Fruit fly (Drosophila melanogaster) whole organism, prepupa: Measurements from ENCODE around the gene Sr-CIV.
A peak's percentile ranks its signal among the peaks of the same experiment; 100 is the strongest.

Source experiments
- CG10631 ChIP-seq: fragments of 200-800 bp; sonication (Bioruptor generic); optimal IDR thresholded peaks from 2 replicates; lab custom pipeline; 2016; ENCODE audit warnings: missing biosample characterization, missing genetic modification characterization
- CG10669 ChIP-seq: fragments of 200-800 bp; sonication (Bioruptor generic); optimal IDR thresholded peaks from 3 replicates; lab custom pipeline; 2018; ENCODE audit warnings: missing biosample characterization, mild to moderate bottlenecking, missing genetic modification characterization, moderate library complexity
- CG11762 ChIP-seq: fragments of 200-800 bp; sonication (Bioruptor generic); optimal IDR thresholded peaks from 3 replicates; lab custom pipeline; 2016; ENCODE audit warnings: missing biosample characterization, missing genetic modification characterization; ENCODE audit not compliant: insufficient read depth
- CG1621 ChIP-seq: fragments of 200-800 bp; sonication (Bioruptor generic); optimal IDR thresholded peaks from 3 replicates; lab custom pipeline; 2018; ENCODE audit warnings: missing biosample characterization, mild to moderate bottlenecking, missing genetic modification characterization
- CG16779 ChIP-seq: fragments of 200-800 bp; sonication (Bioruptor generic); optimal IDR thresholded peaks from 3 replicates; lab custom pipeline; 2017; ENCODE audit warnings: missing biosample characterization, mild to moderate bottlenecking, missing genetic modification characterization
- CG32006 ChIP-seq: fragments of 200-800 bp; sonication (Bioruptor generic); optimal IDR thresholded peaks from 3 replicates; lab custom pipeline; 2017; ENCODE audit warnings: missing biosample characterization, mild to moderate bottlenecking, missing genetic modification characterization
- CG3919 ChIP-seq: fragments of 200-800 bp; sonication (Bioruptor generic); optimal IDR thresholded peaks from 3 replicates; lab custom pipeline; 2016; ENCODE audit warnings: missing biosample characterization, missing genetic modification characterization
- CG6163 ChIP-seq: fragments of 200-800 bp; sonication (Bioruptor generic); IDR thresholded peaks from 3 replicates; pipeline ENCODE4 v1.3.6; 2022; ENCODE audit warnings: missing biosample characterization, missing genetic modification characterization
- CG6792 ChIP-seq: fragments of 200-800 bp; sonication (Bioruptor generic); optimal IDR thresholded peaks from 3 replicates; lab custom pipeline; 2016; ENCODE audit warnings: missing biosample characterization, missing genetic modification characterization
- CG6808 ChIP-seq: fragments of 200-800 bp; sonication (Bioruptor generic); optimal IDR thresholded peaks from 3 replicates; lab custom pipeline; 2017; ENCODE audit warnings: missing biosample characterization, missing genetic modification characterization, mild to moderate bottlenecking, moderate library complexity, missing genetic modification reagents
- CG6854 ChIP-seq: fragments of 200-800 bp; sonication (Bioruptor generic); optimal IDR thresholded peaks from 2 replicates; lab custom pipeline; 2017; ENCODE audit warnings: missing biosample characterization, mild to moderate bottlenecking, missing genetic modification characterization
- CG8632 ChIP-seq: fragments of 200-800 bp; sonication (Bioruptor generic); optimal IDR thresholded peaks from 3 replicates; lab custom pipeline; 2016; ENCODE audit warnings: missing biosample characterization, missing genetic modification characterization
- Eip78C ChIP-seq: fragments of 200-800 bp; sonication (Bioruptor generic); peaks from one replicate; lab custom pipeline; 2016; ENCODE audit warnings: missing biosample characterization, missing genetic modification characterization
- Ets96B ChIP-seq: fragments of 200-800 bp; optimal IDR thresholded peaks from 2 replicates; lab custom pipeline; 2019; ENCODE audit warnings: missing biosample characterization, mild to moderate bottlenecking, missing genetic modification characterization, moderate library complexity
- Hr39 ChIP-seq: fragments of 200-800 bp; sonication (Bioruptor generic); optimal IDR thresholded peaks from 2 replicates; lab custom pipeline; 2016; ENCODE audit warnings: missing biosample characterization, missing genetic modification characterization
- Lpt ChIP-seq: fragments of 200-800 bp; sonication (Bioruptor generic); optimal IDR thresholded peaks from 3 replicates; lab custom pipeline; 2016; ENCODE audit warnings: missing biosample characterization, missing genetic modification characterization
- Met ChIP-seq: fragments of 200-800 bp; sonication (Bioruptor generic); optimal IDR thresholded peaks from 3 replicates; lab custom pipeline; 2016; ENCODE audit warnings: missing biosample characterization, missing genetic modification characterization
- Smox ChIP-seq: fragments of 200-800 bp; sonication (Bioruptor generic); optimal IDR thresholded peaks from 3 replicates; lab custom pipeline; 2016; ENCODE audit warnings: missing biosample characterization, missing genetic modification characterization
- Sox102F ChIP-seq: fragments of 200-800 bp; sonication (Bioruptor generic); optimal IDR thresholded peaks from 2 replicates; lab custom pipeline; 2016; ENCODE audit warnings: missing biosample characterization, mild to moderate bottlenecking, missing genetic modification characterization
- Sox14 ChIP-seq: fragments of 200-800 bp; sonication (Bioruptor generic); optimal IDR thresholded peaks from 3 replicates; lab custom pipeline; 2016; ENCODE audit warnings: missing biosample characterization, missing genetic modification characterization
- acj6 ChIP-seq: fragments of 200-800 bp; sonication (Bioruptor generic); optimal IDR thresholded peaks from 3 replicates; lab custom pipeline; 2016; ENCODE audit warnings: missing biosample characterization, missing genetic modification characterization
- dac ChIP-seq: fragments of 200-800 bp; sonication (Bioruptor generic); optimal IDR thresholded peaks from 2 replicates; lab custom pipeline; 2017; ENCODE audit warnings: missing biosample characterization, mild to moderate bottlenecking, missing genetic modification characterization
- dsx ChIP-seq: fragments of 200-800 bp; optimal IDR thresholded peaks from 3 replicates; lab custom pipeline; 2019; ENCODE audit warnings: missing biosample characterization, mild to moderate bottlenecking, missing genetic modification characterization, moderate library complexity; ENCODE audit not compliant: poor library complexity, severe bottlenecking
- eg ChIP-seq: fragments of 200-800 bp; sonication (Bioruptor generic); IDR thresholded peaks from 3 replicates; pipeline ENCODE4 v1.3.6; 2022; ENCODE audit warnings: missing biosample characterization, missing genetic modification characterization
- esn ChIP-seq: fragments of 200-800 bp; sonication (Bioruptor generic); optimal IDR thresholded peaks from 2 replicates; lab custom pipeline; 2016; ENCODE audit warnings: missing biosample characterization, mild to moderate bottlenecking, missing genetic modification characterization, moderate library complexity
- fd59A ChIP-seq: fragments of 200-800 bp; sonication (Bioruptor generic); optimal IDR thresholded peaks from 2 replicates; lab custom pipeline; 2017; ENCODE audit warnings: missing biosample characterization, mild to moderate bottlenecking, missing genetic modification characterization, missing genetic modification reagents
- fd85E ChIP-seq: fragments of 200-800 bp; sonication (Bioruptor generic); optimal IDR thresholded peaks from 3 replicates; lab custom pipeline; 2016; ENCODE audit warnings: missing biosample characterization, missing genetic modification characterization
- fkh ChIP-seq: fragments of 200-800 bp; sonication (Bioruptor generic); optimal IDR thresholded peaks from 3 replicates; lab custom pipeline; 2017; ENCODE audit warnings: missing biosample characterization, mild to moderate bottlenecking, missing genetic modification characterization, moderate library complexity
- lz ChIP-seq: fragments of 200-800 bp; sonication (Bioruptor generic); optimal IDR thresholded peaks from 3 replicates; lab custom pipeline; 2016; ENCODE audit warnings: missing biosample characterization, missing genetic modification characterization
- pdm3 ChIP-seq: fragments of 200-800 bp; sonication (Bioruptor generic); optimal IDR thresholded peaks from 3 replicates; lab custom pipeline; 2016; ENCODE audit warnings: missing biosample characterization, missing genetic modification characterization
- ss ChIP-seq, 2 experiments: fragments of 200-800 bp; sonication (Bioruptor generic); optimal IDR thresholded peaks; 2 replicates in 1 of 2; 3 replicates in 1 of 2; lab custom pipeline; 2017 to 2018; ENCODE audit warnings: mild to moderate bottlenecking in 2 of 2, missing biosample characterization in 2 of 2, missing genetic modification characterization in 2 of 2, moderate library complexity in 1 of 2
- svp ChIP-seq: fragments of 200-800 bp; sonication (Bioruptor generic); peaks from one replicate; lab custom pipeline; 2016; ENCODE audit warnings: missing biosample characterization, missing genetic modification characterization
- topi ChIP-seq: fragments of 200-800 bp; sonication (Bioruptor generic); optimal IDR thresholded peaks from 3 replicates; lab custom pipeline; 2016; ENCODE audit warnings: missing biosample characterization, missing genetic modification characterization
- vri ChIP-seq: fragments of 200-800 bp; sonication (Bioruptor generic); optimal IDR thresholded peaks from 3 replicates; lab custom pipeline; 2016; ENCODE audit warnings: missing biosample characterization, mild to moderate bottlenecking, missing genetic modification characterization

The Sr-CIV gene

DNA sequence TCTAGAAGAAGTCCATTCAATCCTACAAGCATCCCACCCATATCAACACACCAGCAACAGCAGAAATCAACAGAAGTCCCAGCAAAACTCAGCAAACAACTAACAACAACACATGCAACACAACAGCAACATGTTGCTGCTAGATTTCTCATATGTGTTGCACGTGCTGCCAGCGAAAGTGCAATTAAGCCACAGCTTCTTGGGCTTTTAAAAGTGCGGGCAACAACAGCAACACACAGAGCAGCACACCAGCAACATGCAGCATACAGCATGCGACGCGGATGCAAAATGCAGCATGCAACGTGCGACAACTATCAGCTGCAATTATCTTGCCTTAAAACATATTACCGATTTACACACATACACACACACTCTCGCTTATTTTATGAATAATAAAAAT lies 23.7 kb upstream of the Sr-CIV start:
- no peak for TF ChIP-seq CG10669
- TF ChIP-seq CG32006 (GFP tag; lab: Kevin White, UChicago) = no peak
- peak; percentile 59 for TF ChIP-seq CG3919
- TF ChIP-seq topi (GFP tag; lab: Kevin White, UChicago) = no peak
- TF ChIP-seq ss (GFP tag; optimal IDR thresholded peaks at IDR 0.05; lab: Kevin White, UChicago) = no peak
- TF ChIP-seq, all 60 proteins: peak for 1

DNA sequence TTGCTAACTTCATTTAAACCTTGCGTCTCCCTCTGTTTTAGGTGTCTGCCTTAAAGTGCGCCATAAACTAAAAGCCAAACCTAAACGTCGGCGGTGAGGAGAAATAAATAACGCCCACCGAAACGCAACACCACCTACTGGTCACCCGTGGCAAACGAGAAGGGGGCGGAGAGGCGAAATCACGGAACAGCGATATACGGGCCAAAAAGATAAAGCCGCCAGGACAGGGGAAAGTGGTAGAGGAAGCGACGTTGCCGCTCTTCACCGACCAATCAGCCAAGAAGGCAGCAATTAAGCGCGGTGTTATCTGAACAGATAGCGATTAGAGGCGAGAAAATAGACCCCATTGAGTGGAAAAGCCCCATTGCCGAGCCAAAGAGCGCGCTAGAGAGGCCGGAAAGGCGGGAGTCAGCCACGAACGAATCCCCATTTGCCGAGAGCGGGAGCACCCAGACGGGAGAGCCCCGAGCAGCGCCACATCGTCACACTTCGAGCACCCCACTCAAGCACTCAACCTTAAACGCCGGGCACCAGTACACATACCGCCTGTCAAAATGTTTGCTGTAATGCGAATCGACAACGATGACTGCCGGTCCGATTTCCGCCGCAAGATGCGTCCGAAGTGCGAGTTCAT lies 21.3 kb upstream of the Sr-CIV start:
- no peak for TF ChIP-seq lz (GFP tag; lab: Kevin White, UChicago)
- no peak for TF ChIP-seq CG6808 (GFP tag; lab: Kevin White, UChicago)
- TF ChIP-seq Lpt (GFP tag; lab: Kevin White, UChicago) = no peak
- no peak for TF ChIP-seq eg (GFP tag; lab: Robert Waterston, UW)
- TF ChIP-seq dsx (GFP tag; lab: Kevin White, UChicago) = no peak
- 0 out of 3 replicates have a peak, but pooled peaks have one; percentile 42 for TF ChIP-seq CG6163
- TF ChIP-seq svp = peak; percentile 75
- no peak for TF ChIP-seq vri (GFP tag; lab: Kevin White, UChicago)
- TF ChIP-seq CG1621 (tag; lab: Kevin White, UChicago) = no peak

DNA sequence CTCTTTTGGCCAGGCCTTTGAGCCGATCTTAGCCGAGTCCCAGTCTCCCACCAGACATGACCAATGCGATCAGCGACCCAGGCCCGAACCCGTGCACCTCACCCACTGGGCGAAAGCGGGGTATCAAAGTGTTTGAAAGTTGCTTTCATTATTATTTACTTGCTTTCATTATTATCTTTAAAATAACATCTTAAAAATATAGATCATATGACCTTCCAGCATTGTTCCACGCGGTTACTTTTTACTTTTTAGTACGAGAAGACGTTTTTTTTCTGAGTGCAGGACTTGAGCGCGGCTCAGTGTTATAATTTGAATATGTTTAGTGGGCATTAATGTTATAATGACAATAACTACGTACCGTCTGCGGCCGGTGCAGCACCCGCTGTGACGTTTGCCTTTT lies 19.2 kb upstream of the Sr-CIV start:
- TF ChIP-seq CG6792 (GFP tag; lab: Kevin White, UChicago) (peak; percentile 11), topi (GFP tag; lab: Kevin White, UChicago) (peak; percentile 19), fd85E (GFP tag; lab: Kevin White, UChicago) (no peak), esn (GFP tag; lab: Kevin White, UChicago) (peak; percentile 40), Eip78C (GFP tag; lab: Kevin White, UChicago) (peak; percentile 49), Sox14 (GFP tag; lab: Kevin White, UChicago) (no peak), Sox102F (GFP tag; lab: Kevin White, UChicago) (peak; percentile 34), Met (GFP tag; lab: Kevin White, UChicago) (peak; percentile 5), lz (GFP tag; lab: Kevin White, UChicago) (peak; percentile 33), Smox (GFP tag; lab: Kevin White, UChicago) (peak; percentile 32), CG3919 (peak; percentile 4), svp (peak; percentile 76), Ets96B (tag; lab: Kevin White, UChicago) (no peak)

DNA sequence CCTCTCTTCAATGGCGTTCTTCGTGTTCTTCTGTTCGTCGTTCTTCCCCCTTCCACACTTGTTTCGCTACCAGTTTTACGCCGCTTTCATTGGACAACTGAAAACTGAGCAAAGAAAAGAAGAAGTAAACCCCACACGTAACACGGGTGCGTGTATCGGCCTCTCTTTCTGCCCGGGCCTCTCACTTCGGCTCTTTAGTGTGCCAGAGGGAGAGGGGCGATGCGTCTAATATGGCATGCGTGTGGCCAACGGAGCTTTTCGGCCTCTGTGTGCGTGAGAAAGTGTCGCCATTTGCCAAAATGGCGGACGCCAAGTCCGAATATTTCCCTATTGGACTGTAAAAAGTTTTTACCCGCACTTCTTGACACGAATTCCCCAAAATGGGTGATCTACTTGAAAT lies 16.1 kb upstream of the Sr-CIV start:
- peak; percentile 17 for TF ChIP-seq fkh (GFP tag; lab: Kevin White, UChicago)
- 0 out of 3 replicates have a peak, but pooled peaks have one; percentile 17 for TF ChIP-seq CG6163
- no peak for TF ChIP-seq CG11762 (GFP tag; lab: Kevin White, UChicago)

DNA sequence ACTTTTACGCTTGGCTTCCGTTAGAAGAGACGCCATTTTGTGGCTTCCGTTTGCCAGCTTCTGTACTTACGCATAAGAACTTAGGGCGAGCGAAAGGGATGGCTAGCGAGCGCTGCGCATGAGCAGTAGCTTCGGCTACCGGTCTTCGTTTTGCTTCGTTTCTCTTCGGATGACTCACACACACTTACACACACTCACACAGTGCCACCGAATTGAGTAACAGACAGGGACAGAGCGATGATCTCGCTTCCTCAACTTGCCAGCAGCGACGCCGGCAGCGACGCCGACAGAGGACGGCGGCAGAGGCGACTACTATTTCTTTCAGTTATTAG lies 15.5 kb upstream of the Sr-CIV start:
- TF ChIP-seq CG6792 (GFP tag; lab: Kevin White, UChicago) (no peak), CG11762 (GFP tag; lab: Kevin White, UChicago) (no peak), fd59A (GFP tag; lab: Kevin White, UChicago) (no peak), acj6 (GFP tag; lab: Kevin White, UChicago) (no peak), dac (GFP tag; lab: Kevin White, UChicago) (no peak), Met (GFP tag; lab: Kevin White, UChicago) (no peak), topi (GFP tag; lab: Kevin White, UChicago) (no peak), Ets96B (tag; lab: Kevin White, UChicago) (no peak), eg (GFP tag; lab: Robert Waterston, UW) (0 out of 3 replicates have a peak, but pooled peaks have one; percentile 14), Sox102F (GFP tag; lab: Kevin White, UChicago) (no peak), CG32006 (GFP tag; lab: Kevin White, UChicago) (no peak), lz (GFP tag; lab: Kevin White, UChicago) (no peak), ss (GFP tag; optimal IDR thresholded peaks at IDR 0.05; lab: Kevin White, UChicago) (no peak), Hr39 (GFP tag; lab: Kevin White, UChicago) (no peak), fkh (GFP tag; lab: Kevin White, UChicago) (peak; percentile 0), CG6854 (GFP tag; lab: Kevin White, UChicago) (no peak), dsx (GFP tag; lab: Kevin White, UChicago) (peak; percentile 4), pdm3 (GFP tag; lab: Kevin White, UChicago) (no peak), CG1621 (tag; lab: Kevin White, UChicago) (no peak), CG10631 (no peak), svp (no peak), CG8632 (no peak), CG16779 (no peak)
- TF ChIP-seq, all 60 proteins: peak for 3
